Worm (Caenorhabditis elegans) whole organism, L4/young adult: ENCODE measurements around the gene Y37E11B.6.

Source experiments
- W03F9.2 ChIP-seq: fragments of 150-350 bp; optimal IDR thresholded peaks from 2 replicates; lab custom pipeline; 2014; ENCODE audit warnings: missing biosample characterization, missing genetic modification characterization
- dao-5 ChIP-seq: sonication (generic microtip); optimal IDR thresholded peaks from 2 replicates; lab custom pipeline; 2016; ENCODE audit warnings: missing genotype, missing genetic modification characterization, moderate library complexity, missing compliant biosample characterization
- him-1 ChIP-seq: sonication (generic microtip); optimal IDR thresholded peaks from 2 replicates; lab custom pipeline; 2016; ENCODE audit warnings: missing genotype, missing genetic modification reagents, missing genetic modification characterization, missing compliant biosample characterization

The Y37E11B.6 gene

ce11 chrIV:3624597-3624996 is 25.5 kb upstream of the Y37E11B.6 start, which contains the start of the genes cha-1 and unc-17:
TSS of gene cha-1 (minus strand) at chrIV:3624697.
TSS of gene unc-17 (minus strand) at chrIV:3624699.
- TF ChIP-seq him-1 (tag; lab: Kevin White, UChicago) (no peak), W03F9.2 (tag; lab: Kevin White, UChicago) (no peak), dao-5 (tag; lab: Kevin White, UChicago) (no peak)

ce11 chrIV:3621805-3622355 is 22.8 kb upstream of the Y37E11B.6 start:
- TF ChIP-seq dao-5 (tag; lab: Kevin White, UChicago) (no peak), W03F9.2 (tag; lab: Kevin White, UChicago) (no peak), him-1 (tag; lab: Kevin White, UChicago) (no peak)

ce11 chrIV:3618719-3619118 is 19.6 kb upstream of the Y37E11B.6 start:
- no peak for TF ChIP-seq W03F9.2 (tag; lab: Kevin White, UChicago)
- TF ChIP-seq him-1 (tag; lab: Kevin White, UChicago): no peak
- no peak for TF ChIP-seq dao-5 (tag; lab: Kevin White, UChicago)

- no peak for TF ChIP-seq W03F9.2 (tag; lab: Kevin White, UChicago)
Observed at ce11 chrIV:3613022-3613605, 14.0 kb upstream of the Y37E11B.6 start, which contains the start of gene ltah-1.2. TSS of gene ltah-1.2 (minus strand) at chrIV:3613072.

- TF ChIP-seq him-1 (tag; lab: Kevin White, UChicago) (no peak), W03F9.2 (tag; lab: Kevin White, UChicago) (no peak), dao-5 (tag; lab: Kevin White, UChicago) (no peak)
Observed at ce11 chrIV:3611845-3612244, 12.7 kb upstream of the Y37E11B.6 start.

- TF ChIP-seq W03F9.2 (tag; lab: Kevin White, UChicago): no peak
- TF ChIP-seq dao-5 (tag; lab: Kevin White, UChicago): no peak
- no peak for TF ChIP-seq him-1 (tag; lab: Kevin White, UChicago)
Observed at ce11 chrIV:3610987-3611386, 11.9 kb upstream of the Y37E11B.6 start.

- TF ChIP-seq W03F9.2 (tag; lab: Kevin White, UChicago) (no peak), dao-5 (tag; lab: Kevin White, UChicago) (no peak), him-1 (tag; lab: Kevin White, UChicago) (no peak)
Observed at ce11 chrIV:3608547-3609222, 9.6 kb upstream of the Y37E11B.6 start.

- TF ChIP-seq W03F9.2 (tag; lab: Kevin White, UChicago) (no peak), him-1 (tag; lab: Kevin White, UChicago) (no peak), dao-5 (tag; lab: Kevin White, UChicago) (no peak)
Observed at ce11 chrIV:3606285-3606834, 7.3 kb upstream of the Y37E11B.6 start, which contains the start of the genes Y37E11B.10 and kgb-2. TSS of gene Y37E11B.10 (minus strand) at chrIV:3606466. TSS of gene kgb-2 (plus strand) at chrIV:3606784.

- TF ChIP-seq him-1 (tag; lab: Kevin White, UChicago): no peak
- no peak for TF ChIP-seq W03F9.2 (tag; lab: Kevin White, UChicago)
- no peak for TF ChIP-seq dao-5 (tag; lab: Kevin White, UChicago)
Observed at ce11 chrIV:3604104-3604503, 5.0 kb upstream of the Y37E11B.6 start.

ce11 chrIV:3601846-3602245 is 2.7 kb upstream of the Y37E11B.6 start:
- no peak for TF ChIP-seq W03F9.2 (tag; lab: Kevin White, UChicago)
- no peak for TF ChIP-seq dao-5 (tag; lab: Kevin White, UChicago)
- TF ChIP-seq him-1 (tag; lab: Kevin White, UChicago): no peak

ce11 chrIV:3599958-3600357 is 852 bp upstream of the Y37E11B.6 start, which contains the start of gene Y37E11B.7:
TSS of gene Y37E11B.7 (minus strand) at chrIV:3600164.
- TF ChIP-seq dao-5 (tag; lab: Kevin White, UChicago) (no peak), W03F9.2 (tag; lab: Kevin White, UChicago) (no peak), him-1 (tag; lab: Kevin White, UChicago) (no peak)

ce11 chrIV:3598452-3598851 is 654 bp downstream of the Y37E11B.6 start, which contains the start of gene Y37E11B.5:
TSS of gene Y37E11B.5 (minus strand) at chrIV:3598552.
- TF ChIP-seq dao-5 (tag; lab: Kevin White, UChicago) (no peak), him-1 (tag; lab: Kevin White, UChicago) (no peak), W03F9.2 (tag; lab: Kevin White, UChicago) (no peak)

ce11 chrIV:3597356-3597755 is 1.8 kb downstream of the Y37E11B.6 start:
- TF ChIP-seq W03F9.2 (tag; lab: Kevin White, UChicago) (no peak), him-1 (tag; lab: Kevin White, UChicago) (no peak), dao-5 (tag; lab: Kevin White, UChicago) (no peak)
